Fruit fly (Drosophila melanogaster) whole organism, embryonic: ENCODE results near the gene CG2540.

ENCODE experiments used
- ATbp ChIP-seq: fragments of 200-800 bp; sonication (Bioruptor generic); optimal IDR thresholded peaks from 2 replicates; lab custom pipeline; 2017; ENCODE audit warnings: missing biosample characterization, mild to moderate bottlenecking, missing genetic modification characterization, missing genetic modification reagents
- Asciz ChIP-seq: fragments of 200-800 bp; sonication (Bioruptor generic); optimal IDR thresholded peaks from 2 replicates; lab custom pipeline; 2017; ENCODE audit warnings: missing biosample characterization, mild to moderate bottlenecking, missing genetic modification characterization, missing genetic modification reagents
- Bdp1 ChIP-seq: fragments of 200-800 bp; sonication (Bioruptor generic); optimal IDR thresholded peaks from 3 replicates; lab custom pipeline; 2016; ENCODE audit warnings: missing biosample characterization, missing genetic modification characterization
- BtbVII ChIP-seq: fragments of 200-800 bp; sonication (Bioruptor generic); optimal IDR thresholded peaks from 3 replicates; lab custom pipeline; 2017; ENCODE audit warnings: missing biosample characterization, mild to moderate bottlenecking, missing genetic modification characterization
- CG1024 ChIP-seq: fragments of 200-800 bp; sonication (Bioruptor generic); IDR thresholded peaks from 2 replicates; pipeline ENCODE4 v1.3.6; 2022; ENCODE audit warnings: missing biosample characterization, missing genetic modification characterization
- CG10979 ChIP-seq: fragments of 200-800 bp; sonication (Bioruptor generic); optimal IDR thresholded peaks from 2 replicates; lab custom pipeline; 2018; ENCODE audit warnings: missing biosample characterization, mild to moderate bottlenecking, missing genetic modification characterization, moderate library complexity
- CG11398 ChIP-seq: fragments of 200-800 bp; sonication (Bioruptor generic); optimal IDR thresholded peaks from 2 replicates; lab custom pipeline; 2016; ENCODE audit warnings: missing biosample characterization, missing genetic modification characterization
- CG12744 ChIP-seq: fragments of 200-800 bp; sonication (Bioruptor generic); optimal IDR thresholded peaks from 2 replicates; lab custom pipeline; 2016; ENCODE audit warnings: missing biosample characterization, missing genetic modification characterization
- CG13287 ChIP-seq: fragments of 200-800 bp; sonication (Bioruptor generic); IDR thresholded peaks from 2 replicates; pipeline ENCODE4 v1.3.6; 2022; ENCODE audit warnings: missing biosample characterization, missing genetic modification characterization; ENCODE audit not compliant: partially characterized antibody
- CG13775 ChIP-seq: fragments of 200-800 bp; sonication (Bioruptor generic); optimal IDR thresholded peaks from 3 replicates; lab custom pipeline; 2017; ENCODE audit warnings: missing biosample characterization, mild to moderate bottlenecking, missing genetic modification characterization
- CG15011 ChIP-seq: fragments of 200-800 bp; sonication (Bioruptor generic); optimal IDR thresholded peaks from 3 replicates; lab custom pipeline; 2018; ENCODE audit warnings: missing biosample characterization, mild to moderate bottlenecking, missing genetic modification characterization
- CG15696 ChIP-seq: fragments of 200-800 bp; sonication (Bioruptor generic); optimal IDR thresholded peaks from 2 replicates; lab custom pipeline; 2019; ENCODE audit warnings: missing biosample characterization, mild to moderate bottlenecking, missing genetic modification characterization, moderate library complexity
- CG16779 ChIP-seq: fragments of 200-800 bp; sonication (Bioruptor generic); IDR thresholded peaks from 2 replicates; pipeline ENCODE4 v1.3.6; 2022; ENCODE audit warnings: missing biosample characterization, missing genetic modification characterization
- CG17361 ChIP-seq: fragments of 200-800 bp; sonication (Bioruptor generic); IDR thresholded peaks from 3 replicates; pipeline ENCODE4 v1.3.6; 2022; ENCODE audit warnings: missing biosample characterization, missing genetic modification characterization
- CG3065 ChIP-seq: fragments of 200-800 bp; sonication (Bioruptor generic); optimal IDR thresholded peaks from 2 replicates; lab custom pipeline; 2016; ENCODE audit warnings: missing biosample characterization, missing genetic modification characterization
- CG31224 ChIP-seq: fragments of 200-800 bp; sonication (Bioruptor generic); IDR thresholded peaks from 2 replicates; pipeline ENCODE4 v1.3.6; 2022; ENCODE audit warnings: missing biosample characterization, missing genetic modification characterization
- CG31365 ChIP-seq: fragments of 200-800 bp; sonication (Bioruptor generic); optimal IDR thresholded peaks from 2 replicates; lab custom pipeline; 2018; ENCODE audit warnings: missing biosample characterization, mild to moderate bottlenecking, missing genetic modification characterization
- CG32772 ChIP-seq: fragments of 200-800 bp; sonication (Bioruptor generic); IDR thresholded peaks from 2 replicates; pipeline ENCODE4 v1.3.6; 2022; ENCODE audit warnings: missing biosample characterization, missing genetic modification characterization
- CG3847 ChIP-seq: fragments of 200-800 bp; sonication (Bioruptor generic); IDR thresholded peaks from 2 replicates; pipeline ENCODE4 v1.3.6; 2022; ENCODE audit warnings: missing biosample characterization, missing genetic modification characterization
- CG4424 ChIP-seq: fragments of 200-800 bp; sonication (Bioruptor generic); optimal IDR thresholded peaks from 3 replicates; lab custom pipeline; 2016; ENCODE audit warnings: missing biosample characterization, missing genetic modification characterization
- CG6272 ChIP-seq: fragments of 200-800 bp; sonication (Bioruptor generic); IDR thresholded peaks from 2 replicates; pipeline ENCODE4 v1.3.6; 2022; ENCODE audit warnings: missing biosample characterization, missing genetic modification characterization
- CG7372 ChIP-seq: fragments of 200-800 bp; sonication (Bioruptor generic); IDR thresholded peaks from 2 replicates; pipeline ENCODE4 v1.3.6; 2022; ENCODE audit warnings: missing biosample characterization, missing genetic modification characterization
- CG7928 ChIP-seq: fragments of 200-800 bp; sonication (Bioruptor generic); optimal IDR thresholded peaks from 2 replicates; lab custom pipeline; 2017; ENCODE audit warnings: missing biosample characterization, mild to moderate bottlenecking, missing genetic modification characterization
- CG8478 ChIP-seq: fragments of >200 bp; optimal IDR thresholded peaks from 2 replicates; lab custom pipeline; 2018
- CG9932 ChIP-seq: fragments of 200-800 bp; sonication (Bioruptor generic); IDR thresholded peaks from 2 replicates; pipeline ENCODE4 v1.3.6; 2022; ENCODE audit warnings: missing biosample characterization, missing genetic modification characterization
- CkIIα-i1 ChIP-seq: fragments of 200-800 bp; sonication (Bioruptor generic); IDR thresholded peaks from 2 replicates; pipeline ENCODE4 v1.3.6; 2022; ENCODE audit warnings: missing biosample characterization, missing genetic modification characterization
- Hr3 ChIP-seq: fragments of 200-800 bp; sonication (Bioruptor generic); optimal IDR thresholded peaks from 3 replicates; lab custom pipeline; 2016; ENCODE audit warnings: missing biosample characterization, missing genetic modification characterization
- Lim3 ChIP-seq: fragments of 200-800 bp; sonication (Bioruptor generic); IDR thresholded peaks from 2 replicates; pipeline ENCODE4 v1.3.6; 2022; ENCODE audit warnings: missing biosample characterization, missing genetic modification characterization
- NK7.1 ChIP-seq: fragments of 200-800 bp; sonication (Bioruptor generic); optimal IDR thresholded peaks from 3 replicates; lab custom pipeline; 2016; ENCODE audit warnings: missing biosample characterization, missing genetic modification characterization
- Optix ChIP-seq: fragments of 200-800 bp; sonication (Bioruptor generic); IDR thresholded peaks from 3 replicates; pipeline ENCODE4 v1.3.6; 2022; ENCODE audit warnings: missing biosample characterization, missing genetic modification characterization
- Sry-δ ChIP-seq: fragments of 200-800 bp; sonication (Bioruptor generic); optimal IDR thresholded peaks from 2 replicates; lab custom pipeline; 2016; ENCODE audit warnings: missing biosample characterization, missing genetic modification characterization
- YL-1 ChIP-seq: fragments of 200-800 bp; sonication (Bioruptor generic); optimal IDR thresholded peaks from 3 replicates; lab custom pipeline; 2017; ENCODE audit warnings: missing biosample characterization, mild to moderate bottlenecking, missing genetic modification characterization
- ac ChIP-seq: fragments of 200-800 bp; sonication (Bioruptor generic); optimal IDR thresholded peaks from 3 replicates; lab custom pipeline; 2017; ENCODE audit warnings: missing biosample characterization, mild to moderate bottlenecking, missing genetic modification characterization
- bcd ChIP-seq: fragments of 200-800 bp; sonication (Bioruptor generic); optimal IDR thresholded peaks from 2 replicates; lab custom pipeline; 2017; ENCODE audit warnings: missing biosample characterization, mild to moderate bottlenecking, missing genetic modification characterization
- crp ChIP-seq, 2 experiments: fragments of 200-800 bp; sonication (Bioruptor generic); optimal IDR thresholded peaks; 2 replicates in 1 of 2; 3 replicates in 1 of 2; lab custom pipeline; 2017; ENCODE audit warnings: missing biosample characterization in 2 of 2, missing genetic modification characterization in 2 of 2, mild to moderate bottlenecking in 1 of 2, moderate library complexity in 1 of 2
- cwo ChIP-seq: fragments of 200-800 bp; sonication (Bioruptor generic); optimal IDR thresholded peaks from 3 replicates; lab custom pipeline; 2017; ENCODE audit warnings: missing biosample characterization, missing genetic modification characterization, mild to moderate bottlenecking, moderate library complexity, missing genetic modification reagents
- disco-r ChIP-seq: fragments of 200-800 bp; sonication (Bioruptor generic); optimal IDR thresholded peaks from 2 replicates; lab custom pipeline; 2016; ENCODE audit warnings: missing biosample characterization, missing genetic modification characterization
- gem ChIP-seq: fragments of 200-800 bp; sonication (Bioruptor generic); optimal IDR thresholded peaks from 2 replicates; lab custom pipeline; 2019; ENCODE audit warnings: missing biosample characterization, mild to moderate bottlenecking, missing genetic modification characterization, moderate library complexity
- grn ChIP-seq: fragments of 200-800 bp; sonication (Bioruptor generic); optimal IDR thresholded peaks from 3 replicates; lab custom pipeline; 2017; ENCODE audit warnings: missing biosample characterization, missing genetic modification characterization
- gro ChIP-seq: fragments of 200-800 bp; sonication (Bioruptor generic); optimal IDR thresholded peaks from 2 replicates; lab custom pipeline; 2016; ENCODE audit warnings: missing biosample characterization, missing genetic modification characterization
- inv ChIP-seq: fragments of 200-800 bp; sonication (Bioruptor generic); IDR thresholded peaks from 2 replicates; pipeline ENCODE4 v1.3.6; 2022; ENCODE audit warnings: missing biosample characterization, missing genetic modification characterization; ENCODE audit not compliant: partially characterized antibody
- lilli ChIP-seq: fragments of 200-800 bp; sonication (Bioruptor generic); optimal IDR thresholded peaks from 3 replicates; lab custom pipeline; 2016; ENCODE audit warnings: missing biosample characterization, missing genetic modification characterization
- lola ChIP-seq, 3 experiments: fragments of >200 bp in 2 of 3; fragments of 200-800 bp in 1 of 3; sonication (Bioruptor generic) in 1 of 3; optimal IDR thresholded peaks; 2 replicates each; lab custom pipeline; 2017 to 2019; ENCODE audit warnings: missing biosample characterization in 3 of 3, missing genetic modification characterization in 3 of 3, mild to moderate bottlenecking in 1 of 3, moderate library complexity in 1 of 3
- rib ChIP-seq: fragments of 200-800 bp; sonication (Bioruptor generic); IDR thresholded peaks from 2 replicates; pipeline ENCODE4 v1.3.6; 2022; ENCODE audit warnings: missing biosample characterization, missing genetic modification characterization
- row ChIP-seq: fragments of 200-800 bp; sonication (Bioruptor generic); IDR thresholded peaks from 3 replicates; pipeline ENCODE4 v1.3.6; 2022; ENCODE audit warnings: missing biosample characterization, missing genetic modification characterization
- run ChIP-seq: fragments of 200-800 bp; sonication (Bioruptor generic); optimal IDR thresholded peaks from 3 replicates; lab custom pipeline; 2018; ENCODE audit warnings: missing biosample characterization, mild to moderate bottlenecking, missing genetic modification characterization
- salm ChIP-seq: fragments of 200-800 bp; sonication (Bioruptor generic); optimal IDR thresholded peaks from 2 replicates; lab custom pipeline; 2018; ENCODE audit warnings: missing biosample characterization, mild to moderate bottlenecking, missing genetic modification characterization
- sens ChIP-seq: fragments of 200-800 bp; sonication (Bioruptor generic); peaks from one replicate; lab custom pipeline; 2016; ENCODE audit warnings: missing biosample characterization, missing genetic modification characterization
- sens-2 ChIP-seq: fragments of 200-800 bp; sonication (Bioruptor generic); IDR thresholded peaks from 2 replicates; pipeline ENCODE4 v1.3.6; 2022; ENCODE audit warnings: missing biosample characterization, missing genetic modification characterization
- slou ChIP-seq: fragments of 200-800 bp; sonication (Bioruptor generic); optimal IDR thresholded peaks from 3 replicates; lab custom pipeline; 2016; ENCODE audit warnings: missing biosample characterization, missing genetic modification characterization
- unpg ChIP-seq: fragments of 200-800 bp; sonication (Bioruptor generic); optimal IDR thresholded peaks from 3 replicates; lab custom pipeline; 2018; ENCODE audit warnings: missing biosample characterization, mild to moderate bottlenecking, missing genetic modification characterization, moderate library complexity

The CG2540 gene

DNA sequence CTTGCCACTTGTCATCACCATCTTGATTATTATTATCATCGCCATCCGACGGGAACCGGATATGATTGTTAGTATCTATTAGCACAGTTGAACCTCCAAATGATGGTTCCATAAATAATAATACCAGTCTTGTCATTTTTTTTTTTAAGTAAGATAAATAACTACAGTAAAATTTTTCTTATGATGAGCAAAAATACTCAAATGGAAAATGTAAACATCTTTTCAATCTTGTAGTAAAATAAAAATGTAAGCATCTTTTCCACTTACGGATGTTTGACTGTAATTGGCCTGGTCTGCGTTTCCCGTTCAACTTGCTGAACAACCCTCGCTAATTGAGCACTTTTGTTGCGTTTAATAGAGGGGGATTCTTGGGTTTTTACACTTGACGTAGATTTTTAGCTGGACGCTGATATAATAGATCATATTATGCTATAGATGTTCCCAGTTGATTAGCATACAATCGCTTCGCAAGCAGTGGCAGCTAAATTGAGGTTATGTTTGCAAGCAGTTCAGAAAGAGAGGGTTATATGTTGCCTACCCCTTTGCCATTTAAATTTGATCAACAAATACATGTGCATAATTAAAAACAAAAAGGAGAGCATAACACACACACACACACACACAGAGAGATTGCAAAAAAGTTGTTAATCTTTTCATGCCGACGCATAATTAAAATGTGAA, 3.9 kb upstream of the CG2540 start (continued):
- TF ChIP-seq lilli, result no peak
- no peak for TF ChIP-seq CG9932 (GFP tag; lab: Robert Waterston, UW)
- TF ChIP-seq CG13287 (GFP tag; lab: Robert Waterston, UW), result no peak
- TF ChIP-seq Lim3 (GFP tag; lab: Robert Waterston, UW), result no peak
- TF ChIP-seq salm (tag; lab: Kevin White, UChicago), result no peak
- peak; percentile 28 for TF ChIP-seq unpg (GFP tag; lab: Kevin White, UChicago)
- no peak for TF ChIP-seq CG3065 (GFP tag; lab: Kevin White, UChicago)
- TF ChIP-seq CG15011 (GFP tag; lab: Kevin White, UChicago), result no peak
- peak; percentile 67 for TF ChIP-seq CG31365 (tag; lab: Kevin White, UChicago)
- TF ChIP-seq BtbVII (GFP tag; lab: Kevin White, UChicago), result no peak
- no peak for TF ChIP-seq CG32772
- no peak for TF ChIP-seq Bdp1 (GFP tag; lab: Kevin White, UChicago)
- no peak for TF ChIP-seq CG1024 (GFP tag; lab: Robert Waterston, UW)
- no peak for TF ChIP-seq CG13775 (GFP tag; lab: Kevin White, UChicago)
- TF ChIP-seq gro, result no peak
- no peak for TF ChIP-seq CkIIα-i1 (GFP tag; lab: Robert Waterston, UW)
- no peak for TF ChIP-seq slou (GFP tag; lab: Kevin White, UChicago)
- no peak for TF ChIP-seq rib (GFP tag; lab: Robert Waterston, UW)
- TF ChIP-seq YL-1, result no peak
- no peak for TF ChIP-seq run (tag; lab: Kevin White, UChicago)
- no peak for TF ChIP-seq ATbp (GFP tag; lab: Kevin White, UChicago)
- peak; percentile 16 for TF ChIP-seq gem
- TF ChIP-seq lola (GFP tag; optimal IDR thresholded peaks at IDR 0.05; lab: Kevin White, UChicago), result peak in 1 of 3 experiments; percentile 24
- TF ChIP-seq disco-r (GFP tag; lab: Kevin White, UChicago), result no peak
- TF ChIP-seq CG12744 (GFP tag; lab: Kevin White, UChicago), result no peak
- no peak for TF ChIP-seq cwo
- no peak for TF ChIP-seq CG4424 (GFP tag; lab: Kevin White, UChicago)
- TF ChIP-seq CG6272 (GFP tag; lab: Robert Waterston, UW), result no peak
- no peak for TF ChIP-seq CG7372 (GFP tag; lab: Robert Waterston, UW)
- TF ChIP-seq CG10979, result peak; percentile 20
- TF ChIP-seq sens, result peak; percentile 53
- TF ChIP-seq CG15696 (tag; lab: Kevin White, UChicago), result no peak
- TF ChIP-seq Asciz (GFP tag; lab: Kevin White, UChicago), result no peak
- TF ChIP-seq CG17361, result no peak
- TF ChIP-seq sens-2, result no peak
- no peak for TF ChIP-seq Sry-δ (GFP tag; lab: Kevin White, UChicago)
- no peak for TF ChIP-seq grn
- TF ChIP-seq inv (GFP tag; lab: Robert Waterston, UW), result no peak
- no peak for TF ChIP-seq CG31224 (GFP tag; lab: Robert Waterston, UW)
- TF ChIP-seq CG11398, result no peak
- no peak for TF ChIP-seq CG3847 (GFP tag; lab: Robert Waterston, UW)
- TF ChIP-seq CG7928, result no peak
- no peak for TF ChIP-seq crp (GFP tag; optimal IDR thresholded peaks at IDR 0.05; lab: Kevin White, UChicago)
- TF ChIP-seq NK7.1, result no peak
- no peak for TF ChIP-seq Optix (GFP tag; lab: Robert Waterston, UW)
- no peak for TF ChIP-seq CG8478
- no peak for TF ChIP-seq Hr3
- no peak for TF ChIP-seq ac (GFP tag; lab: Kevin White, UChicago)
- no peak for TF ChIP-seq CG16779
- no peak for TF ChIP-seq bcd (GFP tag; lab: Kevin White, UChicago)
- TF ChIP-seq row (GFP tag; lab: Robert Waterston, UW), result peak; percentile 55
